Fruit fly (Drosophila melanogaster): ENCODE results near the gene CG11052.
A peak's percentile ranks its signal among the peaks of the same experiment; 100 is the strongest.
"Not testable (repeated sequence)": the region's sequence is repeated elsewhere in the genome, so short reads cannot be mapped to it uniquely, and the experiment has no call there.

CG11052 gene

dm6 chr3R:8009080-8009620 is at the start of gene CG11052, which contains the start of gene CG3223:
Gene CG11052, minus strand, starts transcription at chr3R:8009297.
Gene CG3223, plus strand, starts transcription at chr3R:8009400.
- TF ChIP-seq Eip78C (GFP tag), result peak; percentile 46
- peak; percentile 46 for TF ChIP-seq Sox14 (GFP tag; optimal IDR thresholded peaks at IDR 0.05)
- peak; percentile 81 for TF ChIP-seq svp (GFP tag)
- peak; percentile 43 for TF ChIP-seq esn (GFP tag; optimal IDR thresholded peaks at IDR 0.05)
- TF ChIP-seq Sox102F (GFP tag; optimal IDR thresholded peaks at IDR 0.05), result no peak
- no peak for TF ChIP-seq dac (GFP tag; optimal IDR thresholded peaks at IDR 0.05)

- TF ChIP-seq Eip78C (GFP tag); net (GFP tag; optimal IDR thresholded peaks at IDR 0.05); CG11762 (GFP tag; optimal IDR thresholded peaks at IDR 0.05; ENCODE audit: insufficient read depth): not testable (repeated sequence)
These were observed 40.3 kb upstream of the CG11052 start, which contains the start of gene CG43061 for dm6 chr3R:8049373-8049772. Gene CG43061, plus strand, starts transcription at chr3R:8049673.

dm6 chr3R:8048867-8049266 is 39.8 kb upstream of the CG11052 start, which contains the start of gene CG43618:
Gene CG43618, plus strand, starts transcription at chr3R:8049167.
- TF ChIP-seq dac, salr, CG8632 (GFP tag; optimal IDR thresholded peaks at IDR 0.05): not testable (repeated sequence)

dm6 chr3R:8040843-8041242 is 31.7 kb upstream of the CG11052 start, which contains the start of gene CG43060:
Gene CG43060, plus strand, starts transcription at chr3R:8041224.
- TF ChIP-seq esn (GFP tag; optimal IDR thresholded peaks at IDR 0.05), result peak; percentile 43
- TF ChIP-seq Eip78C (GFP tag), result peak; percentile 87
- TF ChIP-seq Eip93F (GFP tag; optimal IDR thresholded peaks at IDR 0.05), result no peak
- TF ChIP-seq CG6808 (GFP tag; optimal IDR thresholded peaks at IDR 0.05), result no peak
- TF ChIP-seq CG8632 (GFP tag; optimal IDR thresholded peaks at IDR 0.05), result peak; percentile 8
- TF ChIP-seq lz (GFP tag; optimal IDR thresholded peaks at IDR 0.05), result peak; percentile 19
- TF ChIP-seq Ets96B (tag; optimal IDR thresholded peaks at IDR 0.05), result peak; percentile 30
- peak; percentile 25; the same call in 1 of the 3 replicates for TF ChIP-seq CG6163 (GFP tag; IDR thresholded peaks at IDR 0.05)
- no peak for TF ChIP-seq CG11294 (GFP tag; IDR thresholded peaks at IDR 0.05)
- no peak for TF ChIP-seq Blimp-1 (GFP tag; optimal IDR thresholded peaks at IDR 0.05)
- peak; percentile 10 for TF ChIP-seq OdsH (GFP tag; optimal IDR thresholded peaks at IDR 0.05)
- peak; percentile 94 for TF ChIP-seq svp (GFP tag)
- peak; percentile 18 for TF ChIP-seq pdm3 (GFP tag; optimal IDR thresholded peaks at IDR 0.05)
- TF ChIP-seq CG6854 (GFP tag; optimal IDR thresholded peaks at IDR 0.05), result no peak
- TF ChIP-seq Sox102F (GFP tag; optimal IDR thresholded peaks at IDR 0.05), result peak; percentile 52
- TF ChIP-seq eg (GFP tag; IDR thresholded peaks at IDR 0.05), result 0 out of 3 replicates have a peak, but pooled peaks have one; percentile 17
- TF ChIP-seq CG3032 (tag; optimal IDR thresholded peaks at IDR 0.05), result peak; percentile 16
- TF ChIP-seq CG15336 (GFP tag; IDR thresholded peaks at IDR 0.05), result no peak
- TF ChIP-seq CG32006 (GFP tag; optimal IDR thresholded peaks at IDR 0.05), result peak; percentile 37
- TF ChIP-seq CG7368 (GFP tag; optimal IDR thresholded peaks at IDR 0.05), result no peak
- no peak for TF ChIP-seq Ets21C (GFP tag; optimal IDR thresholded peaks at IDR 0.05)
- peak; percentile 27 for TF ChIP-seq acj6 (GFP tag; optimal IDR thresholded peaks at IDR 0.05)
- peak; percentile 39 for TF ChIP-seq Hr4 (GFP tag; optimal IDR thresholded peaks at IDR 0.05)
- peak; percentile 28 for TF ChIP-seq Hr39 (GFP tag; optimal IDR thresholded peaks at IDR 0.05)
- peak; percentile 29 for TF ChIP-seq CG31627 (GFP tag; optimal IDR thresholded peaks at IDR 0.05)
- TF ChIP-seq CG6792 (GFP tag; optimal IDR thresholded peaks at IDR 0.05), result no peak
- TF ChIP-seq fd59A (GFP tag; optimal IDR thresholded peaks at IDR 0.05), result no peak
- TF ChIP-seq CG6276 (GFP tag; optimal IDR thresholded peaks at IDR 0.05), result peak; percentile 4
- TF ChIP-seq Met (GFP tag; optimal IDR thresholded peaks at IDR 0.05), result peak; percentile 5
- TF ChIP-seq fkh (GFP tag; optimal IDR thresholded peaks at IDR 0.05), result no peak
- TF ChIP-seq dac (GFP tag; optimal IDR thresholded peaks at IDR 0.05), result no peak
- TF ChIP-seq Gug (GFP tag; IDR thresholded peaks at IDR 0.05), result 0 out of 2 replicates have a peak, but pooled peaks have one; percentile 18
- peak; percentile 10 for TF ChIP-seq Eip75B (GFP tag; optimal IDR thresholded peaks at IDR 0.05)
- peak; percentile 70 for TF ChIP-seq Sox14 (GFP tag; optimal IDR thresholded peaks at IDR 0.05)
- TF ChIP-seq CG1621 (tag; optimal IDR thresholded peaks at IDR 0.05), result peak; percentile 0
- TF ChIP-seq spab (GFP tag; optimal IDR thresholded peaks at IDR 0.05), result peak; percentile 0
- TF ChIP-seq cyc (GFP tag; optimal IDR thresholded peaks at IDR 0.05), result no peak
- 0 out of 3 replicates have a peak, but pooled peaks have one; percentile 11 for TF ChIP-seq CG8119 (GFP tag; IDR thresholded peaks at IDR 0.05)
- no peak for TF ChIP-seq Lpt (GFP tag; optimal IDR thresholded peaks at IDR 0.05)
- peak; percentile 15 for TF ChIP-seq CG10669 (GFP tag; optimal IDR thresholded peaks at IDR 0.05)
- TF ChIP-seq Hr38 (GFP tag; optimal IDR thresholded peaks at IDR 0.05), result no peak

Measured in whole organism, prepupa.